Worm (Caenorhabditis elegans) whole organism, young adult: ENCODE results near the gene vps-50.

ENCODE experiments used
- B0336.3 ChIP-seq: fragments of 200-800 bp; sonication (Bioruptor generic); IDR thresholded peaks from 2 replicates; pipeline ENCODE4 v1.3.6; 2022; ENCODE audit warnings: missing genetic modification characterization, missing compliant biosample characterization
- C06A6.2 ChIP-seq: fragments of 200-800 bp; sonication (Bioruptor generic); conservative IDR thresholded peaks from 2 replicates; pipeline ENCODE4 v1.3.6; 2022; ENCODE audit warnings: missing genetic modification characterization, missing compliant biosample characterization
- F33H1.4 ChIP-seq: fragments of 200-800 bp; sonication (Bioruptor generic); IDR thresholded peaks from 2 replicates; pipeline ENCODE4 v1.3.6; 2022; ENCODE audit warnings: missing genetic modification reagents, missing genetic modification characterization, missing compliant biosample characterization
- F52B5.7 ChIP-seq: sonication (generic microtip); optimal IDR thresholded peaks from 2 replicates; lab custom pipeline; 2016; ENCODE audit warnings: mild to moderate bottlenecking, missing genetic modification characterization, missing compliant biosample characterization
- F57A8.1 ChIP-seq: fragments of 200-800 bp; sonication (Bioruptor generic); optimal IDR thresholded peaks from 2 replicates; lab custom pipeline; 2018; ENCODE audit warnings: mild to moderate bottlenecking, missing genetic modification characterization, moderate library complexity, missing compliant biosample characterization
- K11D2.4 ChIP-seq: fragments of 200-800 bp; sonication (Bioruptor generic); IDR thresholded peaks from 2 replicates; pipeline ENCODE4 v1.3.6; 2022; ENCODE audit warnings: missing genetic modification reagents, missing genetic modification characterization, missing compliant biosample characterization
- T07F8.4 ChIP-seq: sonication (generic microtip); optimal IDR thresholded peaks from 2 replicates; lab custom pipeline; 2016; ENCODE audit warnings: mild to moderate bottlenecking, missing genetic modification characterization, moderate library complexity, missing compliant biosample characterization
- aptf-3 ChIP-seq: fragments of 200-800 bp; sonication (Bioruptor generic); IDR thresholded peaks from 2 replicates; pipeline ENCODE4 v1.3.6; 2022; ENCODE audit warnings: missing genetic modification characterization, missing compliant biosample characterization
- attf-6 ChIP-seq: fragments of 200-800 bp; sonication (Bioruptor generic); IDR thresholded peaks from 2 replicates; pipeline ENCODE4 v1.3.6; 2022; ENCODE audit warnings: missing genetic modification reagents, missing genetic modification characterization, missing compliant biosample characterization
- bed-1 ChIP-seq: fragments of 200-800 bp; sonication (Bioruptor generic); IDR thresholded peaks from 2 replicates; pipeline ENCODE4 v1.3.6; 2022; ENCODE audit warnings: missing genetic modification reagents, missing genetic modification characterization, missing compliant biosample characterization
- bed-2 ChIP-seq: fragments of 200-800 bp; sonication (Bioruptor generic); IDR thresholded peaks from 2 replicates; pipeline ENCODE4 v1.3.6; 2022; ENCODE audit warnings: missing genetic modification reagents, missing genetic modification characterization, missing compliant biosample characterization
- ceh-100 ChIP-seq: fragments of 200-800 bp; sonication (Bioruptor generic); IDR thresholded peaks from 2 replicates; pipeline ENCODE4 v1.3.6; 2022; ENCODE audit warnings: missing genetic modification reagents, missing genetic modification characterization, missing compliant biosample characterization
- ceh-27 ChIP-seq: fragments of 200-800 bp; sonication (Bioruptor generic); optimal IDR thresholded peaks from 2 replicates; lab custom pipeline; 2018; ENCODE audit warnings: mild to moderate bottlenecking, missing genetic modification characterization, moderate library complexity, missing compliant biosample characterization
- ceh-40 ChIP-seq: fragments of 200-800 bp; sonication (Bioruptor generic); IDR thresholded peaks from 2 replicates; pipeline ENCODE4 v1.3.6; 2022; ENCODE audit warnings: missing genetic modification characterization, missing compliant biosample characterization
- ceh-91 ChIP-seq: fragments of 200-800 bp; sonication (Bioruptor generic); IDR thresholded peaks from 2 replicates; pipeline ENCODE4 v1.3.6; 2022; ENCODE audit warnings: missing genetic modification reagents, missing genetic modification characterization, missing compliant biosample characterization
- efl-1 ChIP-seq: fragments of 150-350 bp; optimal IDR thresholded peaks from 2 replicates; lab custom pipeline; 2014; ENCODE audit warnings: missing biosample characterization, missing genetic modification reagents, missing genetic modification characterization
- egrh-3 ChIP-seq: fragments of 200-800 bp; sonication (Bioruptor generic); IDR thresholded peaks from 2 replicates; pipeline ENCODE4 v1.3.6; 2022; ENCODE audit warnings: missing genetic modification reagents, missing genetic modification characterization, missing compliant biosample characterization
- gei-17 ChIP-seq: fragments of 200-800 bp; sonication (Bioruptor generic); optimal IDR thresholded peaks from 2 replicates; lab custom pipeline; 2018; ENCODE audit warnings: mild to moderate bottlenecking, missing genetic modification characterization, missing compliant biosample characterization
- him-1 ChIP-seq: sonication (generic microtip); optimal IDR thresholded peaks from 2 replicates; lab custom pipeline; 2016; ENCODE audit warnings: missing genotype, missing genetic modification reagents, missing genetic modification characterization, missing compliant biosample characterization
- hmg-20 ChIP-seq: fragments of 200-800 bp; sonication (Bioruptor generic); IDR thresholded peaks from 2 replicates; pipeline ENCODE4 v1.3.6; 2022; ENCODE audit warnings: missing genetic modification reagents, missing genetic modification characterization, missing compliant biosample characterization
- lin-40 ChIP-seq: sonication (generic microtip); optimal IDR thresholded peaks from 2 replicates; lab custom pipeline; 2016; ENCODE audit warnings: missing genetic modification characterization, mild to moderate bottlenecking, missing compliant biosample characterization, missing genotype, missing genetic modification reagents
- lin-54 ChIP-seq: fragments of 200-800 bp; sonication (Bioruptor generic); optimal IDR thresholded peaks from 2 replicates; lab custom pipeline; 2018; ENCODE audit warnings: mild to moderate bottlenecking, missing genetic modification characterization, missing compliant biosample characterization
- lir-1 ChIP-seq: fragments of 200-800 bp; sonication (Bioruptor generic); conservative IDR thresholded peaks from 2 replicates; pipeline ENCODE4 v1.3.6; 2022; ENCODE audit warnings: missing genetic modification reagents, missing genetic modification characterization, missing compliant biosample characterization
- lsl-1 ChIP-seq: fragments of 200-800 bp; sonication (Bioruptor generic); optimal IDR thresholded peaks from 2 replicates; lab custom pipeline; 2018; ENCODE audit warnings: mild to moderate bottlenecking, missing genetic modification characterization, moderate library complexity, missing compliant biosample characterization
- madf-3 ChIP-seq: fragments of 200-800 bp; sonication (Bioruptor generic); IDR thresholded peaks from 2 replicates; pipeline ENCODE4 v1.3.6; 2022; ENCODE audit warnings: missing genetic modification reagents, missing genetic modification characterization, missing compliant biosample characterization
- madf-6 ChIP-seq: fragments of 200-800 bp; sonication (Bioruptor generic); IDR thresholded peaks from 2 replicates; pipeline ENCODE4 v1.3.6; 2022; ENCODE audit warnings: missing genetic modification reagents, missing genetic modification characterization, missing compliant biosample characterization
- mcd-1 ChIP-seq: fragments of 200-800 bp; sonication (Bioruptor generic); IDR thresholded peaks from 2 replicates; pipeline ENCODE4 v1.3.6; 2022; ENCODE audit warnings: missing genetic modification reagents, missing genetic modification characterization, missing compliant biosample characterization
- mes-4 ChIP-seq: sonication (generic microtip); optimal IDR thresholded peaks from 2 replicates; lab custom pipeline; 2016; ENCODE audit warnings: missing genotype, missing genetic modification characterization, missing compliant biosample characterization
- nhr-179 ChIP-seq: sonication (generic microtip); optimal IDR thresholded peaks from 2 replicates; lab custom pipeline; 2016; ENCODE audit warnings: mild to moderate bottlenecking, missing genetic modification characterization, missing compliant biosample characterization
- rec-8 ChIP-seq, 2 experiments: sonication (generic microtip); optimal IDR thresholded peaks; 2 replicates each; lab custom pipeline; 2016; ENCODE audit warnings: mild to moderate bottlenecking in 2 of 2, missing genetic modification characterization in 2 of 2, missing genetic modification reagents in 2 of 2, missing genotype in 2 of 2, missing biosample characterization in 1 of 2, missing compliant biosample characterization in 1 of 2, moderate library complexity in 1 of 2
- snpc-1.3 ChIP-seq: sonication (generic microtip); optimal IDR thresholded peaks from 2 replicates; lab custom pipeline; 2017; ENCODE audit warnings: missing genetic modification characterization, mild to moderate bottlenecking, missing compliant biosample characterization, antibody characterized with exemption, moderate library complexity, missing genotype, missing genetic modification reagents; ENCODE audit not compliant: insufficient read depth
- snpc-4 ChIP-seq, 5 experiments: fragments of 150-350 bp in 1 of 5; sonication (generic microtip) in 4 of 5; optimal IDR thresholded peaks; 2 replicates each; lab custom pipeline; 2014 to 2018; ENCODE audit warnings: missing genetic modification characterization in 5 of 5, missing biosample characterization in 3 of 5, antibody characterized with exemption in 2 of 5, mild to moderate bottlenecking in 2 of 5, missing compliant biosample characterization in 2 of 5, missing genotype in 2 of 5, moderate library complexity in 2 of 5, missing genetic modification reagents in 1 of 5
- somi-1 ChIP-seq: fragments of 200-800 bp; sonication (Bioruptor generic); optimal IDR thresholded peaks from 2 replicates; lab custom pipeline; 2018; ENCODE audit warnings: mild to moderate bottlenecking, missing genetic modification characterization, missing compliant biosample characterization
- sptf-2 ChIP-seq: fragments of 200-800 bp; sonication (Bioruptor generic); optimal IDR thresholded peaks from 2 replicates; lab custom pipeline; 2018; ENCODE audit warnings: mild to moderate bottlenecking, missing genetic modification characterization, missing compliant biosample characterization
- unc-130 ChIP-seq: sonication (generic microtip); optimal IDR thresholded peaks from 2 replicates; lab custom pipeline; 2016; ENCODE audit warnings: missing genetic modification reagents, missing genetic modification characterization, missing compliant biosample characterization
- unc-62 ChIP-seq: fragments of 150-350 bp; optimal IDR thresholded peaks from 2 replicates; lab custom pipeline; 2014; ENCODE audit warnings: missing biosample characterization, missing genetic modification reagents, missing genetic modification characterization
- xnd-1 ChIP-seq: sonication (generic microtip); optimal IDR thresholded peaks from 2 replicates; lab custom pipeline; 2016; ENCODE audit warnings: missing genotype, missing genetic modification reagents, missing genetic modification characterization, missing compliant biosample characterization
- zfh-2 ChIP-seq: fragments of 200-800 bp; sonication (Bioruptor generic); conservative IDR thresholded peaks from 2 replicates; pipeline ENCODE4 v1.3.6; 2022; ENCODE audit warnings: missing genetic modification reagents, missing genetic modification characterization, missing compliant biosample characterization
- zim-3 ChIP-seq: sonication (generic microtip); optimal IDR thresholded peaks from 2 replicates; lab custom pipeline; 2017; ENCODE audit warnings: mild to moderate bottlenecking, missing genetic modification characterization, moderate library complexity, missing compliant biosample characterization
- ztf-18 ChIP-seq: sonication (generic microtip); optimal IDR thresholded peaks from 2 replicates; lab custom pipeline; 2016; ENCODE audit warnings: missing genotype, mild to moderate bottlenecking, missing genetic modification characterization, missing compliant biosample characterization
- ztf-22 ChIP-seq: fragments of 200-800 bp; sonication (Bioruptor generic); optimal IDR thresholded peaks from 2 replicates; lab custom pipeline; 2018; ENCODE audit warnings: mild to moderate bottlenecking, missing genetic modification characterization, moderate library complexity, missing compliant biosample characterization

vps-50 gene

ce11 chrIII:10869595-10869994 is 602 bp downstream of the vps-50 start:
- TF ChIP-seq ztf-18 (tag; lab: Kevin White, UChicago), result no peak
- no peak for TF ChIP-seq lin-54 (GFP tag; lab: Kevin White, UChicago)
- TF ChIP-seq zim-3 (tag; lab: Kevin White, UChicago), result no peak
- no peak for TF ChIP-seq somi-1
- TF ChIP-seq F52B5.7 (tag; lab: Kevin White, UChicago), result no peak
- TF ChIP-seq rec-8 (tag; optimal IDR thresholded peaks at IDR 0.05; lab: Kevin White, UChicago), result no peak
- no peak for TF ChIP-seq unc-130 (GFP tag; lab: Kevin White, UChicago)
- no peak for TF ChIP-seq efl-1 (GFP tag; lab: Kevin White, UChicago)
- no peak for TF ChIP-seq T07F8.4 (tag; lab: Kevin White, UChicago)
- no peak for TF ChIP-seq egrh-3 (GFP tag; lab: Robert Waterston, UW)
- TF ChIP-seq B0336.3 (GFP tag; lab: Robert Waterston, UW), result no peak
- no peak for TF ChIP-seq sptf-2 (GFP tag; lab: Kevin White, UChicago)
- no peak for TF ChIP-seq madf-3 (GFP tag; lab: Robert Waterston, UW)
- TF ChIP-seq lir-1 (GFP tag; lab: Robert Waterston, UW), result no peak
- TF ChIP-seq attf-6 (GFP tag; lab: Robert Waterston, UW), result no peak
- no peak for TF ChIP-seq C06A6.2 (GFP tag; lab: Robert Waterston, UW)
- TF ChIP-seq aptf-3 (GFP tag; lab: Robert Waterston, UW), result no peak
- no peak for TF ChIP-seq bed-1 (GFP tag; lab: Robert Waterston, UW)
- no peak for TF ChIP-seq F57A8.1 (GFP tag; lab: Kevin White, UChicago)

DNA sequence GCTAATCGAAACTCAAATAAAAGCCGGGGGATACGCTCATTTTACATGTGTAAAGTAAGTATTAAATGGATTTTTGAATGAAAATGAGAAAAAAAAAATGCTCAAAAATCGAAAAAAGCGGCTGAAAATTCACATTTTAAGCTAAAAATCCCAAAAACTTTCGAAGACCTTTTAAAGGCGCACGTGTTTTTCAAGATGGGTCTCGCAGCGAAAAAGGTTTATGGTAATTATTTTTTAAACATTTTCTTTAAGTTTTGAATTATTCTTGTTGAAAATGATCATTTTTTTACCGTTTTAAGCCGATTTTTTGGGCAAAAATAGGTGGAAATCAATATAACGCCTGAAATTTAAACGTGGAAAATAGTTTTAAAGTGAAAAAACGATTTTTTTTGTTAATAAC is 1.2 kb downstream of the vps-50 start:
- TF ChIP-seq ceh-100 (GFP tag; lab: Robert Waterston, UW) (no peak), ztf-22 (no peak), lin-54 (GFP tag; lab: Kevin White, UChicago) (peak; percentile 8), K11D2.4 (GFP tag; lab: Robert Waterston, UW) (no peak), xnd-1 (peak; percentile 47), lsl-1 (GFP tag; lab: Kevin White, UChicago) (peak; percentile 76), T07F8.4 (tag; lab: Kevin White, UChicago) (no peak), madf-6 (GFP tag; lab: Robert Waterston, UW) (peak; percentile 60; the same call in 1 of the 2 replicates), unc-130 (GFP tag; lab: Kevin White, UChicago) (no peak), nhr-179 (tag; lab: Kevin White, UChicago) (no peak), F33H1.4 (GFP tag; lab: Robert Waterston, UW) (peak; percentile 81), unc-62 (GFP tag; lab: Kevin White, UChicago) (no peak)

ce11 chrIII:10870814-10871213 is 1.8 kb downstream of the vps-50 start:
- TF ChIP-seq zfh-2 (GFP tag; lab: Robert Waterston, UW), result peak; percentile 52
- TF ChIP-seq ceh-40 (GFP tag; lab: Robert Waterston, UW), result no peak

- TF ChIP-seq mes-4 (no peak), bed-2 (no peak)
These were observed 6.1 kb downstream of the vps-50 start, which contains the start of gene C44B9.2 for ce11 chrIII:10875132-10875531. Gene C44B9.2 (plus strand): TSS chrIII:10875432.

ce11 chrIII:10877542-10877941 is 8.5 kb downstream of the vps-50 start:
- TF ChIP-seq ceh-91, result peak; percentile 90
- TF ChIP-seq mcd-1 (GFP tag; lab: Robert Waterston, UW), result peak; percentile 80
- no peak for TF ChIP-seq ceh-27 (GFP tag; lab: Kevin White, UChicago)
- TF ChIP-seq him-1 (tag; lab: Kevin White, UChicago), result peak; percentile 35
- peak in 1 of 2 experiments; percentile 10 for TF ChIP-seq rec-8 (tag; optimal IDR thresholded peaks at IDR 0.05; lab: Kevin White, UChicago)
- TF ChIP-seq snpc-4 (GFP tag; optimal IDR thresholded peaks at IDR 0.05; lab: Kevin White, UChicago), result no peak
- TF ChIP-seq snpc-4 (tag; optimal IDR thresholded peaks at IDR 0.05; lab: Kevin White, UChicago), result peak in 3 of 4 experiments; percentile 11 to 21 (median 11)
- no peak for TF ChIP-seq hmg-20 (GFP tag; lab: Robert Waterston, UW)
- no peak for TF ChIP-seq bed-1 (GFP tag; lab: Robert Waterston, UW)
- no peak for TF ChIP-seq gei-17
- TF ChIP-seq F33H1.4 (GFP tag; lab: Robert Waterston, UW), result peak; percentile 99
- TF ChIP-seq snpc-1.3 (tag; lab: Kevin White, UChicago), result peak; percentile 65
- no peak for TF ChIP-seq lin-40 (tag; lab: Kevin White, UChicago)
- no peak for TF ChIP-seq F57A8.1 (GFP tag; lab: Kevin White, UChicago)
- TF ChIP-seq mes-4, result no peak
- no peak for TF ChIP-seq K11D2.4 (GFP tag; lab: Robert Waterston, UW)
- TF ChIP-seq lsl-1 (GFP tag; lab: Kevin White, UChicago), result peak; percentile 99
